Fruit fly (Drosophila melanogaster) whole organism, embryonic: ENCODE results near the gene fau.
A peak's percentile ranks its signal among the peaks of the same experiment; 100 is the strongest.

Source experiments
- B-H1 ChIP-seq: fragments of 200-800 bp; sonication (Bioruptor generic); IDR thresholded peaks from 3 replicates; pipeline ENCODE4 v1.3.6; 2022; ENCODE audit warnings: missing biosample characterization, missing genetic modification characterization
- CG12744 ChIP-seq: fragments of 200-800 bp; sonication (Bioruptor generic); optimal IDR thresholded peaks from 2 replicates; lab custom pipeline; 2016; ENCODE audit warnings: missing biosample characterization, missing genetic modification characterization
- CG13123 ChIP-seq: fragments of 200-800 bp; sonication (Bioruptor generic); optimal IDR thresholded peaks from 2 replicates; lab custom pipeline; 2016; ENCODE audit warnings: missing biosample characterization, missing genetic modification characterization
- CG13296 ChIP-seq: fragments of 200-800 bp; sonication (Bioruptor generic); optimal IDR thresholded peaks from 3 replicates; lab custom pipeline; 2018; ENCODE audit warnings: missing biosample characterization, mild to moderate bottlenecking, missing genetic modification characterization
- CG13775 ChIP-seq: fragments of 200-800 bp; sonication (Bioruptor generic); optimal IDR thresholded peaks from 3 replicates; lab custom pipeline; 2017; ENCODE audit warnings: missing biosample characterization, mild to moderate bottlenecking, missing genetic modification characterization
- CG13894 ChIP-seq: fragments of 200-800 bp; sonication (Bioruptor generic); optimal IDR thresholded peaks from 3 replicates; lab custom pipeline; 2018; ENCODE audit warnings: missing biosample characterization, mild to moderate bottlenecking, missing genetic modification characterization, moderate library complexity
- CG15073 ChIP-seq: fragments of 200-800 bp; sonication (Bioruptor generic); optimal IDR thresholded peaks from 2 replicates; lab custom pipeline; 2016; ENCODE audit warnings: missing biosample characterization, missing genetic modification characterization
- CG1529 ChIP-seq: fragments of 200-800 bp; sonication (Bioruptor generic); optimal IDR thresholded peaks from 3 replicates; lab custom pipeline; 2018; ENCODE audit warnings: missing biosample characterization, missing genetic modification characterization
- CG15696 ChIP-seq: fragments of 200-800 bp; sonication (Bioruptor generic); optimal IDR thresholded peaks from 2 replicates; lab custom pipeline; 2019; ENCODE audit warnings: missing biosample characterization, mild to moderate bottlenecking, missing genetic modification characterization, moderate library complexity
- CG1603 ChIP-seq: fragments of 200-800 bp; sonication (Bioruptor generic); optimal IDR thresholded peaks from 2 replicates; lab custom pipeline; 2019; ENCODE audit warnings: missing biosample characterization, mild to moderate bottlenecking, missing genetic modification characterization, moderate library complexity
- CG17186 ChIP-seq: fragments of 200-800 bp; sonication (Bioruptor generic); optimal IDR thresholded peaks from 3 replicates; lab custom pipeline; 2017; ENCODE audit warnings: missing biosample characterization, missing genetic modification reagents, missing genetic modification characterization
- CG2129 ChIP-seq: fragments of 200-800 bp; sonication (Bioruptor generic); IDR thresholded peaks from 2 replicates; pipeline ENCODE4 v1.3.6; 2022; ENCODE audit warnings: missing biosample characterization, missing genetic modification characterization; ENCODE audit not compliant: partially characterized antibody
- CG31441 ChIP-seq: fragments of 200-800 bp; sonication (Bioruptor generic); IDR thresholded peaks from 2 replicates; pipeline ENCODE4 v1.3.6; 2022; ENCODE audit warnings: missing biosample characterization, missing genetic modification characterization
- CG6791 ChIP-seq: fragments of 200-800 bp; sonication (Bioruptor generic); IDR thresholded peaks from 3 replicates; pipeline ENCODE4 v1.3.6; 2022; ENCODE audit warnings: missing biosample characterization, missing genetic modification characterization; ENCODE audit not compliant: partially characterized antibody
- CG6854 ChIP-seq: fragments of 200-800 bp; sonication (Bioruptor generic); optimal IDR thresholded peaks from 3 replicates; lab custom pipeline; 2017; ENCODE audit warnings: missing biosample characterization, mild to moderate bottlenecking, missing genetic modification characterization
- CG7357 ChIP-seq: fragments of 200-800 bp; sonication (Bioruptor generic); IDR thresholded peaks from 3 replicates; pipeline ENCODE4 v1.3.6; 2022; ENCODE audit warnings: missing biosample characterization, missing genetic modification characterization
- CG7963 ChIP-seq: fragments of 200-800 bp; sonication (Bioruptor generic); IDR thresholded peaks from 3 replicates; pipeline ENCODE4 v1.3.6; 2022; ENCODE audit warnings: missing biosample characterization, missing genetic modification characterization; ENCODE audit not compliant: partially characterized antibody
- CG8944 ChIP-seq: fragments of 200-800 bp; sonication (Bioruptor generic); optimal IDR thresholded peaks from 3 replicates; lab custom pipeline; 2016; ENCODE audit warnings: missing biosample characterization, missing genetic modification characterization
- CG9817 ChIP-seq: fragments of 200-800 bp; sonication (Bioruptor generic); optimal IDR thresholded peaks from 2 replicates; lab custom pipeline; 2018; ENCODE audit warnings: missing biosample characterization, mild to moderate bottlenecking, missing genetic modification characterization, moderate library complexity
- Chrac-16 ChIP-seq: fragments of 200-800 bp; sonication (Bioruptor generic); optimal IDR thresholded peaks from 3 replicates; lab custom pipeline; 2016; ENCODE audit warnings: missing biosample characterization, missing genetic modification characterization
- Fer1 ChIP-seq: fragments of 200-800 bp; sonication (Bioruptor generic); optimal IDR thresholded peaks from 2 replicates; lab custom pipeline; 2017; ENCODE audit warnings: missing biosample characterization, mild to moderate bottlenecking, missing genetic modification characterization
- HmgZ ChIP-seq: fragments of 200-800 bp; sonication (Bioruptor generic); optimal IDR thresholded peaks from 2 replicates; lab custom pipeline; 2018; ENCODE audit warnings: missing biosample characterization, mild to moderate bottlenecking, missing genetic modification characterization
- Max ChIP-seq: fragments of 200-800 bp; sonication (Bioruptor generic); optimal IDR thresholded peaks from 2 replicates; lab custom pipeline; 2016; ENCODE audit warnings: missing biosample characterization, mild to moderate bottlenecking, missing genetic modification characterization
- Med ChIP-seq: fragments of 200-800 bp; sonication (Bioruptor generic); peaks from one replicate; lab custom pipeline; 2016; ENCODE audit warnings: missing biosample characterization, missing genetic modification characterization, mild to moderate bottlenecking, inconsistent platforms, moderate library complexity
- Meics ChIP-seq: fragments of 200-800 bp; sonication (Bioruptor generic); optimal IDR thresholded peaks from 2 replicates; lab custom pipeline; 2017; ENCODE audit warnings: missing biosample characterization, mild to moderate bottlenecking, missing genetic modification characterization
- NFAT ChIP-seq: fragments of 200-800 bp; sonication (Bioruptor generic); IDR thresholded peaks from 2 replicates; pipeline ENCODE4 v1.3.6; 2022; ENCODE audit warnings: missing biosample characterization, missing genetic modification characterization
- Oaz ChIP-seq: fragments of 200-800 bp; sonication (Bioruptor generic); IDR thresholded peaks from 2 replicates; pipeline ENCODE4 v1.3.6; 2022; ENCODE audit warnings: missing biosample characterization, missing genetic modification characterization
- Rfx ChIP-seq: fragments of 200-800 bp; sonication (Bioruptor generic); IDR thresholded peaks from 2 replicates; pipeline ENCODE4 v1.3.6; 2022; ENCODE audit warnings: missing biosample characterization, missing genetic modification characterization
- Scr ChIP-seq: fragments of 200-800 bp; sonication (Bioruptor generic); IDR thresholded peaks from 2 replicates; pipeline ENCODE4 v1.3.6; 2022; ENCODE audit warnings: missing biosample characterization, missing genetic modification characterization; ENCODE audit not compliant: partially characterized antibody
- Sry-δ ChIP-seq: fragments of 200-800 bp; sonication (Bioruptor generic); optimal IDR thresholded peaks from 2 replicates; lab custom pipeline; 2016; ENCODE audit warnings: missing biosample characterization, missing genetic modification characterization
- Tbp ChIP-seq: fragments of >200 bp; optimal IDR thresholded peaks from 2 replicates; lab custom pipeline; 2018; ENCODE audit warnings: missing biosample characterization, missing genetic modification characterization
- Xbp1 ChIP-seq: fragments of 200-800 bp; sonication (Bioruptor generic); optimal IDR thresholded peaks from 3 replicates; lab custom pipeline; 2016; ENCODE audit warnings: missing biosample characterization, mild to moderate bottlenecking, missing genetic modification characterization
- Xrp1 ChIP-seq: fragments of 200-800 bp; sonication (Bioruptor generic); IDR thresholded peaks from 2 replicates; pipeline ENCODE4 v1.3.6; 2022; ENCODE audit warnings: missing biosample characterization, missing genetic modification characterization
- ash1 ChIP-seq: fragments of 200-800 bp; sonication (Bioruptor generic); optimal IDR thresholded peaks from 2 replicates; lab custom pipeline; 2018; ENCODE audit warnings: missing biosample characterization, mild to moderate bottlenecking, missing genetic modification characterization
- ato ChIP-seq: fragments of 200-800 bp; sonication (Bioruptor generic); IDR thresholded peaks from 2 replicates; pipeline ENCODE4 v1.3.6; 2022; ENCODE audit warnings: missing biosample characterization, missing genetic modification characterization; ENCODE audit not compliant: partially characterized antibody
- br ChIP-seq: fragments of >200 bp; optimal IDR thresholded peaks from 2 replicates; lab custom pipeline; 2017
- cas ChIP-seq: fragments of 200-800 bp; sonication (Bioruptor generic); IDR thresholded peaks from 2 replicates; pipeline ENCODE4 v1.3.6; 2022; ENCODE audit warnings: missing biosample characterization, missing genetic modification characterization
- da ChIP-seq: fragments of 200-800 bp; sonication (Bioruptor generic); optimal IDR thresholded peaks from 2 replicates; lab custom pipeline; 2016; ENCODE audit warnings: missing biosample characterization, missing genetic modification characterization
- dmrt11E ChIP-seq: fragments of 200-800 bp; sonication (Bioruptor generic); optimal IDR thresholded peaks from 3 replicates; lab custom pipeline; 2018; ENCODE audit warnings: missing biosample characterization, mild to moderate bottlenecking, missing genetic modification characterization, moderate library complexity
- gem ChIP-seq: fragments of 200-800 bp; sonication (Bioruptor generic); optimal IDR thresholded peaks from 2 replicates; lab custom pipeline; 2019; ENCODE audit warnings: missing biosample characterization, mild to moderate bottlenecking, missing genetic modification characterization, moderate library complexity
- gsb-n ChIP-seq: fragments of 200-800 bp; sonication (Bioruptor generic); optimal IDR thresholded peaks from 3 replicates; lab custom pipeline; 2018; ENCODE audit warnings: missing biosample characterization, mild to moderate bottlenecking, missing genetic modification characterization
- hth ChIP-seq: fragments of >200 bp; optimal IDR thresholded peaks from 2 replicates; lab custom pipeline; 2017; ENCODE audit warnings: inconsistent platforms
- nmo ChIP-seq: fragments of 200-800 bp; sonication (Bioruptor generic); optimal IDR thresholded peaks from 2 replicates; lab custom pipeline; 2018; ENCODE audit warnings: missing biosample characterization, mild to moderate bottlenecking, missing genetic modification characterization, moderate library complexity
- sens ChIP-seq: fragments of 200-800 bp; sonication (Bioruptor generic); peaks from one replicate; lab custom pipeline; 2016; ENCODE audit warnings: missing biosample characterization, missing genetic modification characterization
- sna ChIP-seq: fragments of 200-800 bp; sonication (Bioruptor generic); IDR thresholded peaks from 2 replicates; pipeline ENCODE4 v1.3.6; 2022; ENCODE audit warnings: missing biosample characterization, missing genetic modification characterization; ENCODE audit not compliant: partially characterized antibody
- sob ChIP-seq: fragments of 200-800 bp; sonication (Bioruptor generic); IDR thresholded peaks from 2 replicates; pipeline ENCODE4 v1.3.6; 2022; ENCODE audit warnings: missing biosample characterization, missing genetic modification characterization
- sr ChIP-seq: fragments of 200-800 bp; sonication (Bioruptor generic); IDR thresholded peaks from 3 replicates; pipeline ENCODE4 v1.3.6; 2022; ENCODE audit warnings: missing biosample characterization, missing genetic modification characterization
- toy ChIP-seq: fragments of 200-800 bp; sonication (Bioruptor generic); IDR thresholded peaks from 2 replicates; pipeline ENCODE4 v1.3.6; 2022; ENCODE audit warnings: missing biosample characterization, missing genetic modification characterization
- tup ChIP-seq: fragments of 200-800 bp; sonication (Bioruptor generic); optimal IDR thresholded peaks from 2 replicates; lab custom pipeline; 2016; ENCODE audit warnings: missing biosample characterization, mild to moderate bottlenecking, missing genetic modification characterization, moderate library complexity
- zen ChIP-seq: fragments of 200-800 bp; sonication (Bioruptor generic); optimal IDR thresholded peaks from 3 replicates; lab custom pipeline; 2018; ENCODE audit warnings: missing biosample characterization, mild to moderate bottlenecking, missing genetic modification characterization, moderate library complexity
- zen2 ChIP-seq: fragments of 200-800 bp; sonication (Bioruptor generic); IDR thresholded peaks from 3 replicates; pipeline ENCODE4 v1.3.6; 2022; ENCODE audit warnings: missing biosample characterization, missing genetic modification characterization; ENCODE audit not compliant: partially characterized antibody

Gene fau

DNA sequence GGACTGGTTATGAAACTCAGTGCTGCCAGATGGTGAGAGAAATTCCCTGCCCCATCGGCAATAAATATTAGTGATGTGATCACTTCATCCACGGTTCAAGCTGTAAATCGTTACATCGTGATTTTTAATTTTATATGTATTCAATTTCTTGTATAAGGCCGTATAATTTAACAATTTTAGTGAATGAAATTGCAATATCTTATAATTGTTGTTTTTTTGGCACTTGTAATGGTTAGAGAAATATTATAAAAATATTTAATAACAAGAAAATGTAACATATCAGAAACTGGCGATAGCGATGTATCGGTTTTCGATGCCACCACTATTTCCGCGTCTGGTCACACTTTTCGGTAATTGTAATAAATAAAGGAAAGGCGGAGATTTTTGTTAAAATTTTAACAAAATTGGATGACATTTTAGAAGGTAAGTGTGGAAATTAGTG, 6.9 kb upstream of the fau start, which contains the start of the genes mRpL37 and Rbp1 (continued):
- TF ChIP-seq Oaz (GFP tag; lab: Robert Waterston, UW) (no peak), sna (GFP tag; lab: Robert Waterston, UW) (peak; percentile 86), CG1529 (GFP tag; lab: Kevin White, UChicago) (peak; percentile 24), tup (no peak), CG13775 (GFP tag; lab: Kevin White, UChicago) (peak; percentile 82), CG13123 (peak; percentile 50), sens (GFP tag; lab: Kevin White, UChicago) (peak; percentile 92), NFAT (GFP tag; lab: Robert Waterston, UW) (peak; percentile 58; the same call in 1 of the 2 replicates), CG15696 (tag; lab: Kevin White, UChicago) (peak; percentile 88), cas (GFP tag; lab: Robert Waterston, UW) (no peak), CG8944 (GFP tag; lab: Kevin White, UChicago) (peak; percentile 34), CG6854 (GFP tag; lab: Kevin White, UChicago) (no peak), Meics (GFP tag; lab: Kevin White, UChicago) (peak; percentile 65), B-H1 (GFP tag; lab: Robert Waterston, UW) (peak; percentile 55; the same call in 1 of the 3 replicates), CG15073 (GFP tag; lab: Kevin White, UChicago) (no peak), gem (tag; lab: Kevin White, UChicago) (peak; percentile 88), sob (GFP tag; lab: Robert Waterston, UW) (peak; percentile 91), Fer1 (GFP tag; lab: Kevin White, UChicago) (peak; percentile 55), Med (GFP tag; lab: Kevin White, UChicago) (peak; percentile 81), CG9817 (tag; lab: Kevin White, UChicago) (peak; percentile 87), br (lab: Kevin White, UChicago) (no peak), Rfx (GFP tag; lab: Robert Waterston, UW) (peak; percentile 80), ash1 (GFP tag; lab: Kevin White, UChicago) (no peak), CG13894 (tag; lab: Kevin White, UChicago) (no peak), Chrac-16 (GFP tag; lab: Kevin White, UChicago) (peak; percentile 83), CG2129 (GFP tag; lab: Robert Waterston, UW) (peak; percentile 98), Sry-δ (GFP tag; lab: Kevin White, UChicago) (peak; percentile 85), CG6791 (GFP tag; lab: Robert Waterston, UW) (peak; percentile 60; the same call in 2 of the 3 replicates), CG17186 (GFP tag; lab: Kevin White, UChicago) (peak; percentile 21), Tbp (GFP tag; lab: Kevin White, UChicago) (no peak), zen2 (GFP tag; lab: Robert Waterston, UW) (peak; percentile 55; the same call in 1 of the 3 replicates), zen (tag; lab: Kevin White, UChicago) (peak; percentile 71), CG7357 (GFP tag; lab: Robert Waterston, UW) (peak; percentile 43; the same call in 1 of the 3 replicates), CG31441 (GFP tag; lab: Robert Waterston, UW) (peak; percentile 96), CG12744 (GFP tag; lab: Kevin White, UChicago) (no peak), CG7963 (no peak), hth (no peak), HmgZ (peak; percentile 72), Scr (peak; percentile 99), nmo (peak; percentile 92), gsb-n (tag; lab: Kevin White, UChicago) (no peak), toy (GFP tag; lab: Robert Waterston, UW) (no peak), Xbp1 (peak; percentile 86), Xrp1 (GFP tag; lab: Robert Waterston, UW) (peak; percentile 45; the same call in 1 of the 2 replicates), CG1603 (no peak), ato (peak; percentile 30; the same call in 1 of the 2 replicates), sr (GFP tag; lab: Robert Waterston, UW) (no peak), dmrt11E (tag; lab: Kevin White, UChicago) (peak; percentile 83), da (GFP tag; lab: Kevin White, UChicago) (no peak), Max (GFP tag; lab: Kevin White, UChicago) (peak; percentile 67), CG13296 (peak; percentile 47)
